Worm (Caenorhabditis elegans): ENCODE results near the gene nas-39.

nas-39 gene

DNA sequence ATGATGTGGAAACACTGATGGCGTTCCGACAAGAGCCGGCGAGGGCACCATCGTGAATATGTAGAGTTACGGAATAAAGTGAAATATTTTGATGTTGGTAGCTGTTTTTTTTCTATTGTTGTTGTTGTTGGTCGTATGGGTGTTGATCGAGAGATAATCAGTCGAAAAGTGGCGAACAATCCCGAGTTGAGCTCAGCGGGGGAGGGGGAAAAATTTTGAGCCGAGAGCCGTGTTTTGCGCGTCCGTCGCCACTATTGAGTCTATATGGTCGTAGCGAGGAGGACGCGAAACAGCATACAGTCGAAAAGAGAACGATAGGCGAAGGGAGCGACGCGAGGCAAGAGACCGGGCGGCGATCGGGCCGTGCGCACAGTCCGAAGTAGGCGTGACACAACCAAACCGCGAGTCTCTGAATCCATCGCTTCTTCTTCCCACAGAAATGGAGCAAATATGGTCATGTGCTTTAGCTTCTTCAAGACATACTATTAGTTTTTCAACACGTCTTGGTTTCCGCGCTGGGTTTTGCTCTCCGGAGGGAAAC lies 39.9 kb upstream of the nas-39 start, which contains the start of gene eat-17:
Gene eat-17 (minus strand): TSS at position 51 of the 541 bp plus-strand sequence.
- no peak for TF ChIP-seq ceh-24 (tag; optimal IDR thresholded peaks at IDR 0.05)
- no peak for TF ChIP-seq unc-55 (GFP tag; optimal IDR thresholded peaks at IDR 0.05)
- no peak for TF ChIP-seq hlh-6 (tag; optimal IDR thresholded peaks at IDR 0.05)
- peak; percentile 2 for TF ChIP-seq ceh-31 (tag; optimal IDR thresholded peaks at IDR 0.05)
- TF ChIP-seq C08G9.2 (tag; optimal IDR thresholded peaks at IDR 0.05) = no peak
- no peak for TF ChIP-seq odd-2 (tag; optimal IDR thresholded peaks at IDR 0.05)
- TF ChIP-seq zip-5 (tag; optimal IDR thresholded peaks at IDR 0.05) = no peak
- no peak for TF ChIP-seq K02D7.2 (tag; optimal IDR thresholded peaks at IDR 0.05)
- TF ChIP-seq elt-2 (tag; optimal IDR thresholded peaks at IDR 0.05) = no peak

DNA sequence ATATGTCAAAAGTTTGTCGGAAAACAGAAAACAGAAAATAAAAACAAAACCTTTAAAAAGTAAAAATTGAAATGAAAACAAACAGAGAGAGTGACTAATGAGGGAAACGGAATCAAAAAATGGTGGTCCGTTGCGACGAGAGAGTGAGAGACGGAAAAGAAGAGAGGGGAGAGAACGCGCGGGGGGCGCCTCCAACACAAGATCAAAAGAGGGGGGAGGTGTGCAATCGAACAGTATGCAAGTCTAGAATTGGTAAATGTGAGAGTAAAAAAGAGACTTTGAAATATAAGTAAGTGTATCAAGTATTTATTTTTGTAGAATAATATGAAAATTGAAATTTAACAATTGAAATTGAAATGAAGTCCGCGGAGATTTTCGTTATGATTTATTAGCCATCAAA lies 38.3 kb upstream of the nas-39 start:
- TF ChIP-seq nhr-11 (tag; optimal IDR thresholded peaks at IDR 0.05) (no peak), hlh-6 (tag; optimal IDR thresholded peaks at IDR 0.05) (no peak), ceh-30 (tag; optimal IDR thresholded peaks at IDR 0.05) (no peak), Y22D7AL.16 (tag; optimal IDR thresholded peaks at IDR 0.05) (no peak), elt-2 (tag; optimal IDR thresholded peaks at IDR 0.05) (no peak), unc-55 (GFP tag; optimal IDR thresholded peaks at IDR 0.05) (no peak), ceh-14 (tag; optimal IDR thresholded peaks at IDR 0.05) (no peak), ttx-3 (tag; optimal IDR thresholded peaks at IDR 0.05) (no peak), ama-1 (optimal IDR thresholded peaks at IDR 0.05) (no peak), che-1 (tag; optimal IDR thresholded peaks at IDR 0.05) (no peak), ztf-16 (tag; optimal IDR thresholded peaks at IDR 0.05) (no peak), pqm-1 (tag; optimal IDR thresholded peaks at IDR 0.05) (no peak), ceh-34 (tag; optimal IDR thresholded peaks at IDR 0.05) (no peak), fkh-10 (GFP tag; optimal IDR thresholded peaks at IDR 0.05) (no peak), hlh-13 (GFP tag; optimal IDR thresholded peaks at IDR 0.05) (no peak), syd-9 (tag; optimal IDR thresholded peaks at IDR 0.05) (no peak), nfya-1 (tag; optimal IDR thresholded peaks at IDR 0.05) (no peak)

- TF ChIP-seq mec-3 (tag; optimal IDR thresholded peaks at IDR 0.05; ENCODE audit: borderline replicate concordance) (no peak), ahr-1 (tag; optimal IDR thresholded peaks at IDR 0.05) (no peak), nhr-232 (tag; optimal IDR thresholded peaks at IDR 0.05) (no peak), unc-55 (GFP tag; optimal IDR thresholded peaks at IDR 0.05) (no peak), ceh-48 (tag; optimal IDR thresholded peaks at IDR 0.05) (no peak), ceh-31 (tag; optimal IDR thresholded peaks at IDR 0.05) (no peak), odd-2 (tag; optimal IDR thresholded peaks at IDR 0.05) (no peak), ets-4 (tag; optimal IDR thresholded peaks at IDR 0.05) (no peak)
Observed at ce11 chrX:16432143-16432542, 24.6 kb upstream of the nas-39 start, which contains the start of gene F38E9.6. Gene F38E9.6 (plus strand): TSS chrX:16432443.

- TF ChIP-seq ceh-31 (tag; optimal IDR thresholded peaks at IDR 0.05) (no peak), dve-1 (tag; optimal IDR thresholded peaks at IDR 0.05) (no peak), zip-5 (tag; optimal IDR thresholded peaks at IDR 0.05) (no peak), ceh-6 (GFP tag; optimal IDR thresholded peaks at IDR 0.05) (no peak), nhr-11 (tag; optimal IDR thresholded peaks at IDR 0.05) (no peak)
Observed at ce11 chrX:16440949-16441348, 15.8 kb upstream of the nas-39 start.

DNA sequence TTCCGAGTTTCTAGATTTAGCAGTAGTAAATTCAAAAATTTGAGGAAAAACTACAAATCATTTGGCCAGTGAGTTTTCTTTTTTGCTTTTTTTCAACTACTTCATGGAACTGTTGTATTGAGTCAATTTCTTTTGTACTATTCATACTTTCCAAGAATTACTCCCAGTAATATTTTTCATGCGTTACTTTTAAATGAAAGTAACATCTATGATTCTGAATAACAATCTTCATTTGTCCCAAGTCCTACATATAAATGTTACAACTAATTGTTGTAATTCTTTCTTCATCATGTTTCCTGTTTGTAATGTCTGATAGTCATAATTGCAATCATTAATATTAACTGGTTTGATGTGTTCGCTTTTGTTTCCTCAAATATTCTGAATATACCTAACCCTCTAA lies 13.1 kb upstream of the nas-39 start:
- TF ChIP-seq unc-3 (GFP tag; conservative IDR thresholded peaks at IDR 0.05) (no peak), unc-3 (tag; optimal IDR thresholded peaks at IDR 0.05) (no peak), ama-1 (optimal IDR thresholded peaks at IDR 0.05) (no peak), hlh-13 (GFP tag; optimal IDR thresholded peaks at IDR 0.05) (no peak), K02D7.2 (tag; optimal IDR thresholded peaks at IDR 0.05) (no peak), pat-9 (tag; optimal IDR thresholded peaks at IDR 0.05) (no peak), ceh-30 (tag; optimal IDR thresholded peaks at IDR 0.05) (no peak), rnt-1 (tag; optimal IDR thresholded peaks at IDR 0.05) (no peak), syd-9 (tag; optimal IDR thresholded peaks at IDR 0.05) (no peak), sox-2 (GFP tag; IDR thresholded peaks at IDR 0.05) (no peak), pros-1 (tag; optimal IDR thresholded peaks at IDR 0.05) (no peak), tbx-2 (tag; optimal IDR thresholded peaks at IDR 0.05) (no peak), ttx-3 (tag; optimal IDR thresholded peaks at IDR 0.05) (no peak), ahr-1 (tag; optimal IDR thresholded peaks at IDR 0.05) (no peak), unc-86 (tag; optimal IDR thresholded peaks at IDR 0.05) (no peak), ceh-48 (tag; optimal IDR thresholded peaks at IDR 0.05) (no peak)
